ENCODE assay signal across 2 fruit fly cellular contexts in genomic region chr3R:5115448-5115847, dm6.
A peak's percentile ranks its signal among the peaks of the same experiment; 100 is the strongest.
TF ChIP-seq lines count a peak whose summit lies in the region.

No protein-coding gene starts in this region.

- no peak for TF ChIP-seq CTCF in whole organism, embryonic (GFP tag; optimal IDR thresholded peaks at IDR 0.05; lab: Kevin White, UChicago)

TF ChIP-seq in whole organism, adult, 20 proteins besides CTCF, POLR2A, EP300 and RAD21:
- no peak for TF ChIP-seq Mnt (GFP tag; optimal IDR thresholded peaks at IDR 0.05; lab: Kevin White, UChicago)
- TF ChIP-seq CG12768 (GFP tag; optimal IDR thresholded peaks at IDR 0.05; lab: Kevin White, UChicago): no peak
- peak; percentile 53 for TF ChIP-seq tj (GFP tag; optimal IDR thresholded peaks at IDR 0.05; lab: Kevin White, UChicago)

TF ChIP-seq in whole organism, embryonic, 481 proteins besides CTCF, POLR2A, EP300 and RAD21:
- TF ChIP-seq twi (tag; optimal IDR thresholded peaks at IDR 0.05; lab: Kevin White, UChicago) (peak; percentile 76), dan (GFP tag; IDR thresholded peaks at IDR 0.05; lab: Robert Waterston, UW) (no peak), Asciz (GFP tag; optimal IDR thresholded peaks at IDR 0.05; lab: Kevin White, UChicago) (no peak), hb (GFP tag; IDR thresholded peaks at IDR 0.05; lab: Robert Waterston, UW; ENCODE audit: partially characterized antibody) (0 out of 3 replicates have a peak, but pooled peaks have one; percentile 17), Fer1 (GFP tag; optimal IDR thresholded peaks at IDR 0.05; lab: Kevin White, UChicago) (no peak), CG18262 (tag; optimal IDR thresholded peaks at IDR 0.05; lab: Kevin White, UChicago) (no peak), CG3065 (GFP tag; optimal IDR thresholded peaks at IDR 0.05; lab: Kevin White, UChicago) (peak; percentile 53), CG2116 (GFP tag; optimal IDR thresholded peaks at IDR 0.05; lab: Kevin White, UChicago) (no peak), CoRest (tag; optimal IDR thresholded peaks at IDR 0.05; lab: Kevin White, UChicago) (no peak), CG13287 (GFP tag; IDR thresholded peaks at IDR 0.05; lab: Robert Waterston, UW; ENCODE audit: partially characterized antibody) (no peak), CG12155 (GFP tag; optimal IDR thresholded peaks at IDR 0.05; lab: Kevin White, UChicago) (no peak), crol (GFP tag; IDR thresholded peaks at IDR 0.05; lab: Robert Waterston, UW) (peak; percentile 54; the same call in 1 of the 2 replicates), schlank (tag; optimal IDR thresholded peaks at IDR 0.05; lab: Kevin White, UChicago) (no peak), CG17186 (GFP tag; optimal IDR thresholded peaks at IDR 0.05; lab: Kevin White, UChicago) (no peak), nerfin-2 (GFP tag; IDR thresholded peaks at IDR 0.05; lab: Robert Waterston, UW; ENCODE audit: partially characterized antibody) (no peak), Adf1 (GFP tag; IDR thresholded peaks at IDR 0.05; lab: Robert Waterston, UW) (no peak), sens (GFP tag; lab: Kevin White, UChicago) (peak; percentile 56)
